Worm (Caenorhabditis elegans): ENCODE data around the gene Y7A5A.5.

Gene Y7A5A.5

DNA sequence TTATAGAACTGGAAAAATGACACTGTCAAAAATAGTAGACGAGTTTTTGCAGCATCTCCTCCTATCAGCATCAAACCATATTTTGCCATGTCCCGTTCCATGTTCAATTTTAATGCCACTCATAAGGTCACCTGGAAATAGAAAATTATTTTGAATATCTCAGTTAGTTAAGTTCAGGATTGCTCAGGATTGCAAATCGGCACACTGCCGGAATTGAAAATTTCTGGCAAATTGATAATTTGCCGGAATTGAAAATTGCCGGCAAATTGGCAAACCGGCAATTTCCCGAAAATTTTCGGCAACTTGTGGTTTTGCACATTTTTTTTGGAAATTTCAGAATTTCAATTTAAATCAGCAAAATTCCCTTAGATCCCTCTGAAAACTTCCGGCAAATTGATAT, at the start of gene Y7A5A.5:
Y7A5A.5 (minus strand) TSS at position 101 of the 400 bp plus-strand sequence.
- no peak for TF ChIP-seq ama-1 (optimal IDR thresholded peaks at IDR 0.05)
- TF ChIP-seq hmg-4 (GFP tag; optimal IDR thresholded peaks at IDR 0.05): no peak
- no peak for TF ChIP-seq tra-4 (tag; optimal IDR thresholded peaks at IDR 0.05)
- TF ChIP-seq sea-1 (GFP tag; conservative IDR thresholded peaks at IDR 0.05): no peak
- no peak for TF ChIP-seq B0310.2 (tag; optimal IDR thresholded peaks at IDR 0.05)
- TF ChIP-seq hnd-1 (tag; optimal IDR thresholded peaks at IDR 0.05): no peak
- TF ChIP-seq hmbx-1 (tag; optimal IDR thresholded peaks at IDR 0.05): no peak
- TF ChIP-seq pes-1 (GFP tag; IDR thresholded peaks at IDR 0.05): no peak
- no peak for TF ChIP-seq flt-1 (GFP tag; IDR thresholded peaks at IDR 0.05)
- no peak for TF ChIP-seq tbx-37 (GFP tag; conservative IDR thresholded peaks at IDR 0.05)
- no peak for TF ChIP-seq F13C5.2 (tag; optimal IDR thresholded peaks at IDR 0.05)
- TF ChIP-seq scrt-1 (GFP tag; IDR thresholded peaks at IDR 0.05): no peak

- TF ChIP-seq ets-7 (tag; optimal IDR thresholded peaks at IDR 0.05) (no peak), hnd-1 (tag; optimal IDR thresholded peaks at IDR 0.05) (no peak), aly-1 (tag; optimal IDR thresholded peaks at IDR 0.05) (no peak), tra-4 (tag; optimal IDR thresholded peaks at IDR 0.05) (no peak), ama-1 (optimal IDR thresholded peaks at IDR 0.05) (no peak), ceh-36 (tag; optimal IDR thresholded peaks at IDR 0.05) (no peak), tbx-37 (GFP tag; conservative IDR thresholded peaks at IDR 0.05) (no peak), hmbx-1 (tag; optimal IDR thresholded peaks at IDR 0.05) (no peak), hmg-4 (GFP tag; optimal IDR thresholded peaks at IDR 0.05) (no peak), flt-1 (GFP tag; IDR thresholded peaks at IDR 0.05) (no peak), pes-1 (GFP tag; IDR thresholded peaks at IDR 0.05) (no peak), scrt-1 (GFP tag; IDR thresholded peaks at IDR 0.05) (no peak), ceh-13 (GFP tag; optimal IDR thresholded peaks at IDR 0.05) (no peak), F13C5.2 (tag; optimal IDR thresholded peaks at IDR 0.05) (no peak), B0310.2 (tag; optimal IDR thresholded peaks at IDR 0.05) (no peak)
Measured at ce11 chrX:15831537-15831936, 44.9 kb upstream of the Y7A5A.5 start.

DNA sequence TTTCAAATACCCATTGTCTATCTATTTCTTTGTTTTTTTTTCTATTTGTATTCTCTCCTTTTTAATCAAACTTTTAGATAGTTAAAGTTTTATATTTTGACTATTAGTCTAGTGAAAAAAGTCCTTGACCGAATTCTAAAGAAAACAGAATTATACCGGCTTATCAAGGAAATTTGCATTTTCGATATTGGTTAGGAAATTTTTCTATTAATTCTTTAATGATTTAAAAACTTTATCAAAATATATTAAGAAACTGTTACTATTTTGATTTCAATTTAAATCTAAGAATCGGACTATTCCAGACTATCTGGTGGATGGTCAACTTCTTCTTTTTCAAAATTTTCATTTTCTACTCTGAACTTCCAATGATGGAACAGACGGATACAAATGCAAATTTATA, 41.4 kb upstream of the Y7A5A.5 start, which contains the start of gene Y7A5A.20:
Y7A5A.20 (plus strand) TSS at position 301 of the 400 bp plus-strand sequence.
- TF ChIP-seq ceh-13 (GFP tag; optimal IDR thresholded peaks at IDR 0.05) (no peak), tbx-37 (GFP tag; conservative IDR thresholded peaks at IDR 0.05) (no peak), B0310.2 (tag; optimal IDR thresholded peaks at IDR 0.05) (no peak), ceh-36 (tag; optimal IDR thresholded peaks at IDR 0.05) (no peak), tra-4 (tag; optimal IDR thresholded peaks at IDR 0.05) (no peak), ets-7 (tag; optimal IDR thresholded peaks at IDR 0.05) (no peak), pes-1 (GFP tag; IDR thresholded peaks at IDR 0.05) (no peak)

- TF ChIP-seq aly-1 (tag; optimal IDR thresholded peaks at IDR 0.05) (no peak), hmg-4 (GFP tag; optimal IDR thresholded peaks at IDR 0.05) (no peak), B0310.2 (tag; optimal IDR thresholded peaks at IDR 0.05) (no peak), tra-4 (tag; optimal IDR thresholded peaks at IDR 0.05) (no peak), F13C5.2 (tag; optimal IDR thresholded peaks at IDR 0.05) (no peak), scrt-1 (GFP tag; IDR thresholded peaks at IDR 0.05) (no peak), ets-7 (tag; optimal IDR thresholded peaks at IDR 0.05) (no peak), flt-1 (GFP tag; IDR thresholded peaks at IDR 0.05) (no peak), pes-1 (GFP tag; IDR thresholded peaks at IDR 0.05) (no peak), ama-1 (optimal IDR thresholded peaks at IDR 0.05) (no peak), tbx-37 (GFP tag; conservative IDR thresholded peaks at IDR 0.05) (no peak), hmbx-1 (tag; optimal IDR thresholded peaks at IDR 0.05) (no peak), hnd-1 (tag; optimal IDR thresholded peaks at IDR 0.05) (no peak)
Measured at ce11 chrX:15826866-15827265, 40.2 kb upstream of the Y7A5A.5 start, which contains the start of gene Y7A5A.9. Gene Y7A5A.9, plus strand, starts transcription at chrX:15827166.

DNA sequence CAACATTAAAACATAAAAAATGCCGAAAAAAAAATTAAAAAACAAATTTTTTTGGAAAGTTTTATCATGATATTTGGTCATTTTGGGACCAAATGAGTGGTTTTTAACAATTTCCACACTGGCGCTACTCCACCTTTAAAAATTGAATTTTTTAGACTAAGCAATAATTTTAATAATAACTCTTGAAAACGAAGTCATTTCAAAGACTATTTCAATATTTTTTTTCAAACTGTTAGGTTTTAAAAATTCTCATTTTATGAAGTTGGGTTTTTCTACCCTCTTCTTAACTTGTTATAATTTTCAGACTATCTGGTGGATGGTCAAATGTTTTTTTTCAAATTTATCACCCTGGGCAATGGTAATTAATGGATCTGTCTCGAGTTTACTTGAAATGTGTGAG, 35.6 kb upstream of the Y7A5A.5 start, which contains the start of gene Y7A5A.8:
Y7A5A.8 (plus strand) TSS at position 301 of the 400 bp plus-strand sequence.
- TF ChIP-seq hnd-1 (tag; optimal IDR thresholded peaks at IDR 0.05) (no peak), B0310.2 (tag; optimal IDR thresholded peaks at IDR 0.05) (no peak), F13C5.2 (tag; optimal IDR thresholded peaks at IDR 0.05) (no peak), tra-4 (tag; optimal IDR thresholded peaks at IDR 0.05) (no peak), ama-1 (optimal IDR thresholded peaks at IDR 0.05) (no peak), aly-1 (tag; optimal IDR thresholded peaks at IDR 0.05) (no peak), hmg-4 (GFP tag; optimal IDR thresholded peaks at IDR 0.05) (no peak), tbx-37 (GFP tag; conservative IDR thresholded peaks at IDR 0.05) (no peak), ceh-36 (tag; optimal IDR thresholded peaks at IDR 0.05) (no peak), scrt-1 (GFP tag; IDR thresholded peaks at IDR 0.05) (no peak)

DNA sequence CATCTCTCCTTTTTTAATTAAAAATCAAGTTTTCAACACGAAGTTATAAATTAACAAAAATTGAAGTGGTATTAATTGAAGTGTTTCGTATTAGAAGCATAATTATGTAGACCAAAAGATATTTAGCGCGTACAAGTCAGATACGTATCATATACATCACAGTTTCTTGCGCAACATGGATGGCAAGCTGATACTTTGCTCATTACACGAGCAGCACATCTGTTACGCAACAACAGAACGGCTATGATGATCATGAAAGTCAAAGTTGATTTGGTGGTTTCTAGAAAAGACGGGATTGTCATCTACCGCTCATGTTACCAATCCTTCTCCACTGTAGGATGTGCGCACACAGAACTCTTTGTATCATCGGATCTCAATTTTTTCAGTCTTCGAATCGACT, 27.9 kb upstream of the Y7A5A.5 start:
- TF ChIP-seq tbx-11 (GFP tag; IDR thresholded peaks at IDR 0.05): no peak
- TF ChIP-seq aly-1 (tag; optimal IDR thresholded peaks at IDR 0.05): no peak
- no peak for TF ChIP-seq F13C5.2 (tag; optimal IDR thresholded peaks at IDR 0.05)
- TF ChIP-seq hmg-4 (GFP tag; optimal IDR thresholded peaks at IDR 0.05): no peak
- no peak for TF ChIP-seq sea-1 (GFP tag; conservative IDR thresholded peaks at IDR 0.05)
- no peak for TF ChIP-seq scrt-1 (GFP tag; IDR thresholded peaks at IDR 0.05)
- no peak for TF ChIP-seq B0310.2 (tag; optimal IDR thresholded peaks at IDR 0.05)
- TF ChIP-seq flt-1 (GFP tag; IDR thresholded peaks at IDR 0.05): no peak
- no peak for TF ChIP-seq tbx-37 (GFP tag; conservative IDR thresholded peaks at IDR 0.05)

DNA sequence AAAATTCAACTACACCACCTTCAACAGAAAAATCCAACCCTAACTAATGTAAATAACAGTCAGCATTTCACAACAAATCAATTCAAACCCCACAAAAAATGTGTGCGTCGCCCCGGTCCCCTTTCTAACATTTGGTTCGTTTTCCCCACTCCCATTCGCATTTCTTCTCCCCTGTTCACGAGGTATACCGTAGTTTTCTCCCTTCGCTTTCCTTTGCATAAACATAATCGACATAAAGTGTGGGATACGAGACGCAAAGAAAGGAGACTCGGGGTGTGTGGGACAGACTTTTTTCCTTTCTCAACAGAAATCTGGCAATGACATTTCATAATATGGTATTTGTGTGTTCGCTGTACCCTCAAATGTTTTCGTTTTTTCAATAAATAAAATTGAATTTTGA, 24.7 kb upstream of the Y7A5A.5 start:
- TF ChIP-seq tbx-11 (GFP tag; IDR thresholded peaks at IDR 0.05) (no peak), hnd-1 (tag; optimal IDR thresholded peaks at IDR 0.05) (no peak), aly-1 (tag; optimal IDR thresholded peaks at IDR 0.05) (no peak), hmbx-1 (tag; optimal IDR thresholded peaks at IDR 0.05) (no peak), ets-7 (tag; optimal IDR thresholded peaks at IDR 0.05) (no peak), scrt-1 (GFP tag; IDR thresholded peaks at IDR 0.05) (no peak), sea-1 (GFP tag; conservative IDR thresholded peaks at IDR 0.05) (no peak), hmg-4 (GFP tag; optimal IDR thresholded peaks at IDR 0.05) (no peak), B0310.2 (tag; optimal IDR thresholded peaks at IDR 0.05) (no peak), ama-1 (optimal IDR thresholded peaks at IDR 0.05) (no peak), tbx-37 (GFP tag; conservative IDR thresholded peaks at IDR 0.05) (no peak), pes-1 (GFP tag; IDR thresholded peaks at IDR 0.05) (no peak), ceh-36 (tag; optimal IDR thresholded peaks at IDR 0.05) (no peak), ceh-13 (GFP tag; optimal IDR thresholded peaks at IDR 0.05) (no peak), F13C5.2 (tag; optimal IDR thresholded peaks at IDR 0.05) (no peak)
